Worm (Caenorhabditis elegans): Measurements from ENCODE around the gene F56D2.2.
A peak's percentile ranks its signal among the peaks of the same experiment; 100 is the strongest.

F56D2.2 gene

DNA sequence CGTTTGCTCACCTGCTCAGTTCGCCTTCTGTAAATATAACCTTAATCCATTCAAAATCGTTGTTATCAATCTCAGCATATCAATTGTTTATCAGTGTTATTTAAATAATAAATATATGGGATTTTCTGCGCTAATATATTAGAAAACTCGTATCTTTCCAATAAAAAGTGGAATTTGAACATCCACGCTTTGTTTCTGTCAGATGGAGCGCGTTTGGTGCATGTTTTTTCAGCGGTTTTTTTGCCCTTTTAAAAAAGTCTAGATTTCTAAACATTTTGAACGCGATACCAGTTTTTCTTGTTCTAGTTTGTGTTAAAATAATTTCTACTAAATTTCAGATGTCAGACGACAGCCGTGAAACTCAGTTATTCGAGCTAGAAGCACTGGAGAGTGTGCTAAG is at the start of gene F56D2.2:
TSS of gene F56D2.2 (plus strand) at position 339 of the 400 bp plus-strand sequence.
- no peak for TF ChIP-seq T22C8.4 (GFP tag; IDR thresholded peaks at IDR 0.05)
- no peak for TF ChIP-seq ref-1 (GFP tag; conservative IDR thresholded peaks at IDR 0.05)
- no peak for TF ChIP-seq ztf-29 (GFP tag; IDR thresholded peaks at IDR 0.05)
- TF ChIP-seq cog-1 (tag; optimal IDR thresholded peaks at IDR 0.05): no peak
- 0 out of 2 replicates have a peak, but pooled peaks have one; percentile 44 for TF ChIP-seq flt-1 (GFP tag; IDR thresholded peaks at IDR 0.05)
- TF ChIP-seq klf-2 (GFP tag; conservative IDR thresholded peaks at IDR 0.05): no peak

DNA sequence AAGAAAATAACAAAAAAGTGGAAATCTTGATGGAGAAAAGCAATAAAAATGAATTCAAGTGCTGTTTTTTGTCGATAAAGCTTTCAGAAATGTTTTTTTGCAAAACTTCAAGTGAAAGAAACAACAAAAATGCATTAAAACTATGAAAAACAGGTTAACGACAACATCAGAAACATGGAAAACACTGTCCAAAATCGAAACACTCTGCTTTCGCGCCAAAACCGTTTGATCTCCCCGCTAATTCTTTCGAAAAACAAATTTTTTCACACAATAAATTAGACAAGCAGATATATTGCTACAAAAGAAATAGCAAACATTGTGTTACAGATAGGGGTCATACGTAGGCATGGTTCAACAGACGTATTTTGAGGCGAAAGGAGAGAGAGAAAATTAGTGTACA is 45.3 kb upstream of the F56D2.2 start:
- TF ChIP-seq tab-1 (GFP tag; IDR thresholded peaks at IDR 0.05) (no peak), T22C8.4 (GFP tag; IDR thresholded peaks at IDR 0.05) (no peak), cog-1 (tag; optimal IDR thresholded peaks at IDR 0.05) (no peak), ztf-23 (GFP tag; IDR thresholded peaks at IDR 0.05) (no peak), ref-1 (GFP tag; conservative IDR thresholded peaks at IDR 0.05) (no peak), flt-1 (GFP tag; IDR thresholded peaks at IDR 0.05) (no peak), klf-2 (GFP tag; conservative IDR thresholded peaks at IDR 0.05) (no peak)

DNA sequence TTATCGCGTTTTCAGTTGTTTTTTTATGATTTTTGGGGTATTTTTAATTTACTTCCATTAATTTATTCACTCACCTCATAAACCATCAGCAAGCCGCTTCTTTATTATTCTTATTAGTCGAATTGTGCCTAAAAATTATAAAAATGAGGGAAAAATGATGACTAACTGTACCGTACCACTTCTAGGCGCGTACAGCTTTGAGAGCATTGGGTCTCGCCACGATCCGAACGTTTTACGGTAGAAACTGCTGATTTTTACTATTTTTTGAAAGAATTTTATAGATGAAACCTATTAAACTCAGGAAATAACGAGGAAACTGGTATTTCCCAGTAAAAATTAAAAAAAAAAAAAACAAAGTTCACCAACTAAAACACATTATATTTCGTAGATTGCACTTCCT is 44.0 kb upstream of the F56D2.2 start, which contains the start of gene D1044.6:
TSS of gene D1044.6 (minus strand) at position 128 of the 400 bp plus-strand sequence.
- TF ChIP-seq med-1 (GFP tag; optimal IDR thresholded peaks at IDR 0.05; ENCODE audit: insufficient read depth): no peak

DNA sequence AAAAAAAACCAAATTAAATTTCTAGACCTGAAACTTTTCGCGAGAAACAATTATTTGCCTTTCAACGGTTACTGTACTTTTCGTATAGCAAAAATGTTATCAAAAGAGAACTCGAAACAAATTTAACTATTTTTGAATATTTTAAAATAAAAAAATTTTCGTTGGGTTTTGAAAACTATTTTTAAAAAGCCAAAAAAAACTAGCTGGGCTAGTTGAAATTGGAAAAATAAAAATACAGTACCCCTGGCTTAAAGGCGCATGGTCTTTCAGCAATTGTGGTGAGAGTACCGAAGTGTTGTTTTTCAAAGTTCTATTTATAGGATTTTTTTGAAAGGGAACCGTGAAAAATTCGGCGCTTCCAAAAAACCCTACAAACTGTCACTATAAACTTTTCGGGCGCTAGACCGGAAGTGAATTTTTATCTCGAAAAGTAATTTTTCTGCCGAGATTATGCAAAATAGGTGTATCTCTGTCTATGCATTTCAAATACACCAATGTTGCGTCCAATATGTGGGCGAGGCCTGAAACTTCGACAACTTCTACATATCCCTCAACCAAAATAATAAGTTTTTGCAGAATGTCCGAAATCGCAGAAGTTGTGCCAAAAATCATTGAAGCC is 43.2 kb upstream of the F56D2.2 start, which contains the start of gene D1044.1:
TSS of gene D1044.1 (plus strand) at position 569 of the 619 bp plus-strand sequence.
- TF ChIP-seq flt-1 (GFP tag; IDR thresholded peaks at IDR 0.05) (no peak), med-1 (GFP tag; optimal IDR thresholded peaks at IDR 0.05; ENCODE audit: insufficient read depth) (no peak)

DNA sequence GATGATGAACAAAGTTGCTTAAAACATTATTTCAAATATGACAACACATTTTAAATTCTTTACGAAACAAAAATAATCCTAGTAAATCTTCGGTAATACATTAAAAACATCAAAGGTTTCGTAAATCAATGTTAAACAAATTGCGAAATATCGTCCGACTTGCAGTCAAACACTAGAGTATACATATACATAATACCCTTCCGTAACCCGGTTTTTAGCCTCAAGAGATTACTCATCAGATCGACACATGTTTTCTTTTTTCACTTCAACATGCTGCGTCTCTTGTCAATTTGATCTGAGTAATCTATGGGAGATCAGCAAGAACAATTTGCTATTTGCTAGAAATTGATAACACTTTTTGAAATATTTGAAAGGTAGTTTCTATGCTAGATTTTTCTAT is 40.8 kb upstream of the F56D2.2 start:
- TF ChIP-seq flt-1 (GFP tag; IDR thresholded peaks at IDR 0.05): no peak
- TF ChIP-seq klf-2 (GFP tag; conservative IDR thresholded peaks at IDR 0.05): no peak
- no peak for TF ChIP-seq ztf-23 (GFP tag; IDR thresholded peaks at IDR 0.05)
- no peak for TF ChIP-seq med-1 (GFP tag; optimal IDR thresholded peaks at IDR 0.05; ENCODE audit: insufficient read depth)
- no peak for TF ChIP-seq T22C8.4 (GFP tag; IDR thresholded peaks at IDR 0.05)
- TF ChIP-seq tab-1 (GFP tag; IDR thresholded peaks at IDR 0.05): no peak
- TF ChIP-seq ztf-29 (GFP tag; IDR thresholded peaks at IDR 0.05): no peak

DNA sequence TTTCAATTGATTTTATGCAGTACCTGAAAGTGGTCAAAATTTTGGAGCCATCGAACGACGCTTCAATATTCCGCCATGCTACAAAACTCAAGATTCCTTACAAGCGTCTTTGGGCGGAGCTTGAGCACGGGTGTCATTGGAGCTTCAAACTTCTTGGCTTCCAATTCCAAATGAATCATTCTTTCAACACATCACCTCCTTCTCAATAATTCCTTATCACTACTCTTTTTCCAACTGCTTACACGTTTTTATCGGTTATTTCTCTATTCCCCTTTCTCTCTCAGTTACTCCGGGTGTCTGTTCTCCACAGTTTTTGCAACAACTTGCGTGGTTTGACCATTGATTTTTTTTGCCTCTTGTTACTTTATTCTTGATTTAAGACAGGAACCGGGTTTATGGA is 40.3 kb upstream of the F56D2.2 start, which contains the start of gene F09F7.5:
TSS of gene F09F7.5 (plus strand) at position 258 of the 400 bp plus-strand sequence.
- TF ChIP-seq klf-2 (GFP tag; conservative IDR thresholded peaks at IDR 0.05): no peak
- no peak for TF ChIP-seq flt-1 (GFP tag; IDR thresholded peaks at IDR 0.05)
- no peak for TF ChIP-seq cog-1 (tag; optimal IDR thresholded peaks at IDR 0.05)
- no peak for TF ChIP-seq ztf-23 (GFP tag; IDR thresholded peaks at IDR 0.05)
- no peak for TF ChIP-seq med-1 (GFP tag; optimal IDR thresholded peaks at IDR 0.05; ENCODE audit: insufficient read depth)
- no peak for TF ChIP-seq ztf-29 (GFP tag; IDR thresholded peaks at IDR 0.05)
- TF ChIP-seq T22C8.4 (GFP tag; IDR thresholded peaks at IDR 0.05): no peak
- no peak for TF ChIP-seq ref-1 (GFP tag; conservative IDR thresholded peaks at IDR 0.05)
- no peak for TF ChIP-seq tab-1 (GFP tag; IDR thresholded peaks at IDR 0.05)

DNA sequence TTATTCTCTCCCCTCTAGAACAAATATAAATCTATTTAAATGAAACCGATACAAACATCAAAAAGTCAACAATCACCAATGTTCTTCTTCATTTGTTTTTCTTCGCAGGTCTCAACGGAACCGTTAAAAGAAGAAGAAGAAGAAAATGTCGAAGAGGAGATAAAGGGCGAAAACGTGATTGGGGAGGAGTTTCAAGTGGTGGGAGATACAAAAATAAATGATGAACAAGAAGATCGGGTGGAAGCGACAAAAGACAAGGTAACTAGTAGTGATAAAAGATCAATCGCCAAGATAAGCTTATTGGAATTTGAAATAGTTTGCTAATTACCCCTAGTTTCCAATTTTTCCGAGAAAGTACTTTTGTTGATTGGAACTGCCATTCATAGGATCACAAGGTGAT is 36.9 kb upstream of the F56D2.2 start:
- no peak for TF ChIP-seq ztf-29 (GFP tag; IDR thresholded peaks at IDR 0.05)
- no peak for TF ChIP-seq klf-2 (GFP tag; conservative IDR thresholded peaks at IDR 0.05)
- TF ChIP-seq cog-1 (tag; optimal IDR thresholded peaks at IDR 0.05): no peak
- no peak for TF ChIP-seq tab-1 (GFP tag; IDR thresholded peaks at IDR 0.05)
- TF ChIP-seq med-1 (GFP tag; optimal IDR thresholded peaks at IDR 0.05; ENCODE audit: insufficient read depth): no peak
- TF ChIP-seq ref-1 (GFP tag; conservative IDR thresholded peaks at IDR 0.05): no peak
- TF ChIP-seq T22C8.4 (GFP tag; IDR thresholded peaks at IDR 0.05): no peak
- TF ChIP-seq flt-1 (GFP tag; IDR thresholded peaks at IDR 0.05): no peak
- TF ChIP-seq ztf-23 (GFP tag; IDR thresholded peaks at IDR 0.05): no peak

DNA sequence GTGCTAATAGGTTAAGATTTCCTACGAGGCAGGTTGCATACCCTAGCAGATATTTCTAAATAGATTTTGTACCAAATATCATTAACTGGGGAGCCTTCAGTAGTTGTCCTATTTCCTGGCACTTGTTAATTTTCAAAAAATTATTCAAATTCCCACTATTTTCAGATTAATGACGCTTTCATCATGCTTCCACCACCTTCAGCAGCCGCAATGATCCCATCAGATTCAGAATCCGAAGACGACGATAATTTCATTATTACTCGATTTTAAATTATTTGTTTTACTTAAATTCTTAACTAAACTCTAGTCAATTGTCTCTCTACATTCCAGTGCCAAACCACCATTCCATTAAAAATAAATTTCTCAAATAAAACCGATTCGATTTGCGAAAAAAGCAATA is 36.2 kb upstream of the F56D2.2 start:
- TF ChIP-seq klf-2 (GFP tag; conservative IDR thresholded peaks at IDR 0.05) (no peak), flt-1 (GFP tag; IDR thresholded peaks at IDR 0.05) (no peak), tab-1 (GFP tag; IDR thresholded peaks at IDR 0.05) (no peak), ref-1 (GFP tag; conservative IDR thresholded peaks at IDR 0.05) (no peak), ztf-23 (GFP tag; IDR thresholded peaks at IDR 0.05) (no peak), ztf-29 (GFP tag; IDR thresholded peaks at IDR 0.05) (no peak)

DNA sequence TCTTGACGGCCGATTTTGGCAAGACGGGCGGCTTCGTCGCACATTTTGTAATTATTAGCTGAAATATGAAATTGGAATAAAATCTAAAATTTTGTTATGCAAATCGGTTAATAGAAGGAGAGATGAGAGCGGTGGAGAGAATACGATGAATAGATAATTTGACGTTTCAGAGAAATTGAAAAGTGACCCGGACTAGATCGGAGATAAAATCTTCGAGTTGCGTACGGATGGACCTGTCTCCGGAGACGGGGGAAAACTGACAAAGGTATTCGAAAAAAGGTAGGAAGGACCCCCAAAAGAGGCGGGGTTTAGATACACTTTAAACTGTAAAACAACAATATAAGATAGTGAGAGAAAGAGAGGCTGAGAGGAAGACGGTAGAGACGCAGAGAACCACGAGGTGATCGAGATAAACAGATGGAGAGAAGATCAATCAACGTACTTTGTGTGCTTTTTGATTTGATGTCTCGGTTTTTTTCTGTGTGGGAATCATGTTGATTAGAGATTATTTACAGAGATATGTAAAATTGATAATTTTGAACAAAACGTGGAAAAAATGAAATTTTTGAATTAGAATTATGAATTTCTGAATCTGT is 34.9 kb upstream of the F56D2.2 start, which contains the start of gene F09F7.6:
TSS of gene F09F7.6 (minus strand) at position 64 of the 596 bp plus-strand sequence.
- TF ChIP-seq flt-1 (GFP tag; IDR thresholded peaks at IDR 0.05): 0 out of 2 replicates have a peak, but pooled peaks have one; percentile 31
- no peak for TF ChIP-seq ref-1 (GFP tag; conservative IDR thresholded peaks at IDR 0.05)

DNA sequence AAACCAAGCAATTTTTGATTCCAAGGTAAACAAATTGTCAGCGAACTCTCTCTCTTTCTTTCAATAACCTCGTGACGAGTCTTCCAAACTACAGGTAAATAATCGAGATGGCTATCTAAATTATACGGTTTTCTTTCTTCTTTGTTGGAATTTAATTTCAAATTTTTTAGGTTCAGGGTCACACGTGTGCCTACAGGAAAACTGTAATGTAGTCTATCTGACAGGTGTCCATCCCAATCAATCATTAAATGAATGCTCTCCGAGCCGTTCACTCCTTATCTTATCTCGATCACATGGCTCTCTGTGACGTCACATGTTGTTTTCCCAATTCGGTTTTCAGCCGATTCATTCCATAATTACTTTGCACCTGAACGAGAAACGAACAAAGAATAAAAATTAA is 34.0 kb upstream of the F56D2.2 start:
- TF ChIP-seq tab-1 (GFP tag; IDR thresholded peaks at IDR 0.05) (no peak), ztf-29 (GFP tag; IDR thresholded peaks at IDR 0.05) (no peak), cog-1 (tag; optimal IDR thresholded peaks at IDR 0.05) (no peak), med-1 (GFP tag; optimal IDR thresholded peaks at IDR 0.05; ENCODE audit: insufficient read depth) (no peak), ztf-23 (GFP tag; IDR thresholded peaks at IDR 0.05) (no peak), ref-1 (GFP tag; conservative IDR thresholded peaks at IDR 0.05) (no peak), flt-1 (GFP tag; IDR thresholded peaks at IDR 0.05) (no peak), T22C8.4 (GFP tag; IDR thresholded peaks at IDR 0.05) (no peak), klf-2 (GFP tag; conservative IDR thresholded peaks at IDR 0.05) (no peak)

Measured in whole organism, midembryonic.